Fruit fly (Drosophila melanogaster): ENCODE measurements around the gene CG6813.

Gene CG6813

dm6 chr3R:11614107-11614506 lies 12.3 kb downstream of the CG6813 start:
- no peak for TF ChIP-seq CG5204 (GFP tag; optimal IDR thresholded peaks at IDR 0.05)
- TF ChIP-seq Clk (GFP tag; optimal IDR thresholded peaks at IDR 0.05), result no peak
- no peak for TF ChIP-seq bab1 (GFP tag; optimal IDR thresholded peaks at IDR 0.05)
- TF ChIP-seq CG33017 (tag; optimal IDR thresholded peaks at IDR 0.05), result no peak
- no peak for TF ChIP-seq Hr96 (GFP tag; optimal IDR thresholded peaks at IDR 0.05)
- no peak for TF ChIP-seq CG12768 (GFP tag; optimal IDR thresholded peaks at IDR 0.05)
- TF ChIP-seq cnc (optimal IDR thresholded peaks at IDR 0.05), result no peak
- TF ChIP-seq tj (GFP tag; optimal IDR thresholded peaks at IDR 0.05), result no peak
- no peak for TF ChIP-seq CG14711 (tag; optimal IDR thresholded peaks at IDR 0.05)
- TF ChIP-seq kay (GFP tag; ENCODE audit: borderline replicate concordance), result no peak
- no peak for TF ChIP-seq CG7045 (GFP tag; optimal IDR thresholded peaks at IDR 0.05)
- no peak for TF ChIP-seq CG11617 (GFP tag; optimal IDR thresholded peaks at IDR 0.05)
- TF ChIP-seq pad (GFP tag; optimal IDR thresholded peaks at IDR 0.05), result no peak
- TF ChIP-seq ovo (GFP tag; optimal IDR thresholded peaks at IDR 0.05), result no peak
- TF ChIP-seq toe (GFP tag; optimal IDR thresholded peaks at IDR 0.05), result no peak
- TF ChIP-seq Crg-1 (GFP tag; optimal IDR thresholded peaks at IDR 0.05), result no peak
- TF ChIP-seq CG7101 (tag; optimal IDR thresholded peaks at IDR 0.05), result no peak
- no peak for TF ChIP-seq Mnt (GFP tag; optimal IDR thresholded peaks at IDR 0.05)
- no peak for TF ChIP-seq cic (GFP tag; optimal IDR thresholded peaks at IDR 0.05)
- TF ChIP-seq CG1620 (GFP tag; optimal IDR thresholded peaks at IDR 0.05), result no peak

dm6 chr3R:11613252-11614036 lies 13.0 kb downstream of the CG6813 start:
- peak; percentile 70 for TF ChIP-seq bab1 (GFP tag; optimal IDR thresholded peaks at IDR 0.05)
- no peak for TF ChIP-seq Mnt (GFP tag; optimal IDR thresholded peaks at IDR 0.05)
- TF ChIP-seq CG7101 (tag; optimal IDR thresholded peaks at IDR 0.05), result no peak
- TF ChIP-seq CG14711 (tag; optimal IDR thresholded peaks at IDR 0.05), result peak; percentile 21
- peak; percentile 79 for TF ChIP-seq CG1620 (GFP tag; optimal IDR thresholded peaks at IDR 0.05)
- peak; percentile 57 for TF ChIP-seq Crg-1 (GFP tag; optimal IDR thresholded peaks at IDR 0.05)
- TF ChIP-seq CG7045 (GFP tag; optimal IDR thresholded peaks at IDR 0.05), result no peak
- no peak for TF ChIP-seq tj (GFP tag; optimal IDR thresholded peaks at IDR 0.05)
- TF ChIP-seq cic (GFP tag; optimal IDR thresholded peaks at IDR 0.05), result no peak
- TF ChIP-seq CG5204 (GFP tag; optimal IDR thresholded peaks at IDR 0.05), result no peak
- TF ChIP-seq toe (GFP tag; optimal IDR thresholded peaks at IDR 0.05), result peak; percentile 57
- no peak for TF ChIP-seq kay (GFP tag; ENCODE audit: borderline replicate concordance)
- no peak for TF ChIP-seq CG33017 (tag; optimal IDR thresholded peaks at IDR 0.05)
- TF ChIP-seq ovo (GFP tag; optimal IDR thresholded peaks at IDR 0.05), result peak; percentile 37
- no peak for TF ChIP-seq CG12768 (GFP tag; optimal IDR thresholded peaks at IDR 0.05)
- no peak for TF ChIP-seq Clk (GFP tag; optimal IDR thresholded peaks at IDR 0.05)
- peak; percentile 54 for TF ChIP-seq Hr96 (GFP tag; optimal IDR thresholded peaks at IDR 0.05)
- TF ChIP-seq pad (GFP tag; optimal IDR thresholded peaks at IDR 0.05), result peak; percentile 44
- no peak for TF ChIP-seq CG11617 (GFP tag; optimal IDR thresholded peaks at IDR 0.05)
- no peak for TF ChIP-seq cnc (optimal IDR thresholded peaks at IDR 0.05)

- TF ChIP-seq pad (GFP tag; optimal IDR thresholded peaks at IDR 0.05), result no peak
- no peak for TF ChIP-seq bab1 (GFP tag; optimal IDR thresholded peaks at IDR 0.05)
- TF ChIP-seq CG14711 (tag; optimal IDR thresholded peaks at IDR 0.05), result no peak
- no peak for TF ChIP-seq Mnt (GFP tag; optimal IDR thresholded peaks at IDR 0.05)
- no peak for TF ChIP-seq CG5204 (GFP tag; optimal IDR thresholded peaks at IDR 0.05)
- TF ChIP-seq Crg-1 (GFP tag; optimal IDR thresholded peaks at IDR 0.05), result no peak
These were observed 14.0 kb downstream of the CG6813 start for dm6 chr3R:11612467-11612866.

dm6 chr3R:11606679-11607078 lies 19.8 kb downstream of the CG6813 start:
- TF ChIP-seq Hr96 (GFP tag; optimal IDR thresholded peaks at IDR 0.05), result no peak
- no peak for TF ChIP-seq CG11617 (GFP tag; optimal IDR thresholded peaks at IDR 0.05)
- no peak for TF ChIP-seq tj (GFP tag; optimal IDR thresholded peaks at IDR 0.05)
- TF ChIP-seq Mnt (GFP tag; optimal IDR thresholded peaks at IDR 0.05), result no peak
- no peak for TF ChIP-seq ovo (GFP tag; optimal IDR thresholded peaks at IDR 0.05)
- no peak for TF ChIP-seq kay (GFP tag; ENCODE audit: borderline replicate concordance)
- TF ChIP-seq Clk (GFP tag; optimal IDR thresholded peaks at IDR 0.05), result no peak
- no peak for TF ChIP-seq toe (GFP tag; optimal IDR thresholded peaks at IDR 0.05)

dm6 chr3R:11604654-11605436 lies 21.6 kb downstream of the CG6813 start:
- TF ChIP-seq CG14711 (tag; optimal IDR thresholded peaks at IDR 0.05), result no peak
- no peak for TF ChIP-seq Mnt (GFP tag; optimal IDR thresholded peaks at IDR 0.05)
- peak; percentile 60 for TF ChIP-seq kay (GFP tag; ENCODE audit: borderline replicate concordance)
- no peak for TF ChIP-seq CG1620 (GFP tag; optimal IDR thresholded peaks at IDR 0.05)
- TF ChIP-seq Hr96 (GFP tag; optimal IDR thresholded peaks at IDR 0.05), result peak; percentile 7
- no peak for TF ChIP-seq Clk (GFP tag; optimal IDR thresholded peaks at IDR 0.05)
- no peak for TF ChIP-seq CG33017 (tag; optimal IDR thresholded peaks at IDR 0.05)
- no peak for TF ChIP-seq tj (GFP tag; optimal IDR thresholded peaks at IDR 0.05)
- no peak for TF ChIP-seq CG12768 (GFP tag; optimal IDR thresholded peaks at IDR 0.05)
- no peak for TF ChIP-seq cnc (optimal IDR thresholded peaks at IDR 0.05)
- TF ChIP-seq CG11617 (GFP tag; optimal IDR thresholded peaks at IDR 0.05), result no peak
- no peak for TF ChIP-seq CG5204 (GFP tag; optimal IDR thresholded peaks at IDR 0.05)
- no peak for TF ChIP-seq Crg-1 (GFP tag; optimal IDR thresholded peaks at IDR 0.05)
- no peak for TF ChIP-seq pad (GFP tag; optimal IDR thresholded peaks at IDR 0.05)
- TF ChIP-seq bab1 (GFP tag; optimal IDR thresholded peaks at IDR 0.05), result peak; percentile 30
- no peak for TF ChIP-seq toe (GFP tag; optimal IDR thresholded peaks at IDR 0.05)
- no peak for TF ChIP-seq CG7045 (GFP tag; optimal IDR thresholded peaks at IDR 0.05)
- no peak for TF ChIP-seq cic (GFP tag; optimal IDR thresholded peaks at IDR 0.05)
- no peak for TF ChIP-seq ovo (GFP tag; optimal IDR thresholded peaks at IDR 0.05)
- no peak for TF ChIP-seq CG7101 (tag; optimal IDR thresholded peaks at IDR 0.05)

Measured in whole organism, adult.